Fruit fly (Drosophila melanogaster): ENCODE measurements around the gene MTA1-like.
A peak's percentile ranks its signal among the peaks of the same experiment; 100 is the strongest.

Gene MTA1-like

DNA sequence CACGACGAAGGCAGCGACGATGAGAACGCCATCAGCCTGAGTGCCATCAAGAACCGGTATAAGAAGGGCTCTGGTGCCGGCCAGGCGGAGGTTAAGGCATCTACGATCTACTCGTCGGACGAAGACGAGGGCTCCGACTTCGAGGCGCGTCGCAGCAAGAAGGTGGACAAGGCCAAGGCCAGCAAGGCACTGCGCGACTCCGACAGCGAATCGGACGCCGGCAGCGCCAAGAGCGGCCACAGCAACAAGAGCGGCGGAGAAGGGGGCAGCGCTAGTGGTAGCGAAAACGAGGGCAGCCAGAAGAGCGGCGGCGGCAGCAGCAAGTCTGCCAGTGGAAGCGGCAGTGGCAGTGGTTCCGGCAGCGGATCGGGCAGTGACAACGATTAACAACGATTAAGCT lies 33.1 kb downstream of the MTA1-like start:
- TF ChIP-seq OdsH (GFP tag; optimal IDR thresholded peaks at IDR 0.05) (no peak), Hnf4 (GFP tag; optimal IDR thresholded peaks at IDR 0.05) (no peak), Hr78 (GFP tag; optimal IDR thresholded peaks at IDR 0.05) (no peak), CG9705 (GFP tag; optimal IDR thresholded peaks at IDR 0.05) (no peak), Jra (GFP tag; optimal IDR thresholded peaks at IDR 0.05) (no peak), Abd-B (GFP tag; optimal IDR thresholded peaks at IDR 0.05) (no peak), Rel (GFP tag; optimal IDR thresholded peaks at IDR 0.05) (no peak), Rel (tag; optimal IDR thresholded peaks at IDR 0.05) (no peak), foxo (GFP tag; optimal IDR thresholded peaks at IDR 0.05) (no peak), br (GFP tag; optimal IDR thresholded peaks at IDR 0.05) (no peak), fru (GFP tag; optimal IDR thresholded peaks at IDR 0.05) (no peak)

DNA sequence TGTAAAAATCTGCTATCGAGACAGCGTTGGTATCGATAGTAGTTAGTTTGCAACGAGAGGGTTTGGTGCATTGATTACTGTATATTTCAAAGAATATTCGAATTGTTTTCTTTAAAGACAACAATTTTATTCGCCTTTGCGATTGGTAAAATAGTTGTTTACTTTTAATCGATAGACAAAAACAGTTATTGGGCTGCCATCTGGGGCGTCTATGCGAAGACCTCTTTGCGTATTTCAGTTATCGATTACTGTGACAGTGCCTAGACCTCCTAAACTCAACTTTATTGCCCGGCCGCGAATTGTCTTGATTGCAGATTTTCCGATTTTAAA lies 35.5 kb downstream of the MTA1-like start, which contains the start of gene Atu:
TSS of gene Atu (plus strand) at position 245 of the 330 bp plus-strand sequence.
- TF ChIP-seq foxo (GFP tag; optimal IDR thresholded peaks at IDR 0.05) (peak in 1 of 2 experiments; percentile 45), CG32264 (GFP tag; optimal IDR thresholded peaks at IDR 0.05) (no peak), Hnf4 (GFP tag; optimal IDR thresholded peaks at IDR 0.05) (peak; percentile 51), Dif (GFP tag; optimal IDR thresholded peaks at IDR 0.05; ENCODE audit: partially characterized antibody) (peak; percentile 68), jim (GFP tag; optimal IDR thresholded peaks at IDR 0.05) (no peak), h (GFP tag; optimal IDR thresholded peaks at IDR 0.05) (peak; percentile 53), sv (GFP tag; optimal IDR thresholded peaks at IDR 0.05) (peak; percentile 29), HLH106 (tag; optimal IDR thresholded peaks at IDR 0.05) (peak; percentile 31), rgr (GFP tag; optimal IDR thresholded peaks at IDR 0.05) (peak; percentile 65), Jra (GFP tag; optimal IDR thresholded peaks at IDR 0.05) (peak; percentile 58), dl (GFP tag; optimal IDR thresholded peaks at IDR 0.05; ENCODE audit: insufficient read depth in 1 of 2, partially characterized antibody in 2 of 2) (no peak), ey (GFP tag; optimal IDR thresholded peaks at IDR 0.05) (peak; percentile 3), Rel (GFP tag; optimal IDR thresholded peaks at IDR 0.05) (no peak), Rel (tag; optimal IDR thresholded peaks at IDR 0.05) (peak; percentile 16), fru (GFP tag; optimal IDR thresholded peaks at IDR 0.05) (peak; percentile 43), lola (GFP tag; optimal IDR thresholded peaks at IDR 0.05) (no peak)

DNA sequence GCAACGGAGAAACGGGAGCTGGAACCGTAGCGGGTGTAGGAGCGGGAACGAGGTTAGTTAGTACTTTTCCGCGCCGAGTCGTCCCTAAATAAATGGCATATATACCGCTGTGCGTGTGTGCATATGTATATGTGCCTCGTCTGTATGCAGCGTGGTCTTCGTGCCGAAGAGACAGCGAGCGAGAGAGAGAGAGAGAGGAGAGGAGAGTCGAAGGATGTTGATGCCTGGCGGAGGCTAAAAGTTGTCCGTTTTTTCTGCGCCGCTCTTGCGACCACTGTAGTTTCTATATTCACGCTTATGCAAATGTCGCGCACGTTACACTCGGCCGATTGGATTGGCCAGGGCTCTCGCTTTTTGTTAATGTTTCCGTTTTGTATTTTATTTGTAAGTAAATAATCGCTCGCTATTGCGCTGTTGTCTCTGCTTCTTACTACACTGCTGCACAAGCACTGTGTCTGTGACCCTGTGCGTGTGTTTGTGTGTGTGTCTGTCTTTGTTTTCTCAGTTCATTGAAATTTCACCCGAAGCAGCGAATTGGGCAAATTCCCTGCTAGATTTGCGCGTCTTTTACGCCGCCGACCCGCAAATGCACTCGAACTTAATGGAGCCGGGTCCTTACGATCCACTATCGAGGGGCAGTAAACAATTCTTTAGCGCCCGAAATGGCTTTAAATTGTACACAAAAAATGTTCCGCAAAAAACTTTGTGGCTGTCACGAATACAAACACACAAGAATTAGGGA lies 36.0 kb downstream of the MTA1-like start, which contains the start of gene Rga:
TSS of gene Rga (minus strand) at position 741 of the 742 bp plus-strand sequence.
- TF ChIP-seq Abd-B (GFP tag; optimal IDR thresholded peaks at IDR 0.05) (no peak), jim (GFP tag; optimal IDR thresholded peaks at IDR 0.05) (no peak), Dif (GFP tag; optimal IDR thresholded peaks at IDR 0.05; ENCODE audit: partially characterized antibody) (peak; percentile 38), CrebA (GFP tag; optimal IDR thresholded peaks at IDR 0.05; ENCODE audit: borderline replicate concordance) (no peak), rgr (GFP tag; optimal IDR thresholded peaks at IDR 0.05) (no peak), psq (GFP tag; optimal IDR thresholded peaks at IDR 0.05) (peak; percentile 24), fru (GFP tag; optimal IDR thresholded peaks at IDR 0.05) (peak; percentile 13), N (GFP tag; optimal IDR thresholded peaks at IDR 0.05) (peak; percentile 6)

DNA sequence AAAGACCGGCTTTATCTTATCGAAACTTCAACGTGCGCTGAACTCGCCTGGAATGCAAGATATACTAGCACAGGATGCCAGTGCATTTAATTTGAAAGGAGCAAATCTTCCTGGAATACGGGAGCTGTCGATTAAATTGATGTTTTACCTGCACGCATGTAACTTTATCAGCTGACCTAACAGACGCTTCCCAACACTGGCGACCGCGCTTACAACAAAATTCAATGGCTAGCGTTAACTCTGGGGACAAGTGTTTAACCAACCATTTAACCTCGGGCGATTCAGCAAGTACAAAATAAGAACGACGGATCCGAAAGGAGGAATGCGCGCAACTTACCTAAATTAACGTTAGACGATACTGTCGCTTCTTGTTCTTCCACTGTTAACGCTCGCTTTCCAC lies 36.8 kb downstream of the MTA1-like start:
- TF ChIP-seq dmrt93B (GFP tag; optimal IDR thresholded peaks at IDR 0.05) (no peak), rgr (GFP tag; optimal IDR thresholded peaks at IDR 0.05) (no peak)

DNA sequence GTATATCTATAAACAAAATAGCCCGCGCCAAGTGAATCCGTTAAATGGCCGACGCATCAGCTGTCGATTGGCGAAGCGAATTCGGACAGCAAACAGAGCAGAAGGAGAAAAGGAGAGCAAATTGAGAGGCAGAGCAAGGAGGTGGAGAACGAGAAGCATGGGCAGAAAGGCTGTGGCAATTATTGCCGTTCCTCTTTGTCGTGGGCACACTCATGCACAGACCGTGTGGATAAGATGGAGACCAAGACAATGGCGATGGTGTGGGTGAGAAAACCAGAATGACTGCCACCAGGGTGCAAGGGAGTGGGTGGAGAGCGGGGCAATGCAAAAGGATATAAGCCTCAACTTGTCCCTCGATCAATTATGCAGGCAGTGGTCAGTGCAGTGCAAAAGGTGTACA lies 37.4 kb downstream of the MTA1-like start:
- TF ChIP-seq sage (GFP tag; optimal IDR thresholded peaks at IDR 0.05) = no peak
- no peak for TF ChIP-seq sv (GFP tag; optimal IDR thresholded peaks at IDR 0.05)
- peak; percentile 31 for TF ChIP-seq fru (GFP tag; optimal IDR thresholded peaks at IDR 0.05)
- no peak for TF ChIP-seq woc (GFP tag; optimal IDR thresholded peaks at IDR 0.05)
- no peak for TF ChIP-seq Hr78 (GFP tag; optimal IDR thresholded peaks at IDR 0.05)
- TF ChIP-seq Rel (GFP tag; optimal IDR thresholded peaks at IDR 0.05) = no peak
- no peak for TF ChIP-seq Rel (tag; optimal IDR thresholded peaks at IDR 0.05)
- TF ChIP-seq dsf (GFP tag; optimal IDR thresholded peaks at IDR 0.05; ENCODE audit: borderline replicate concordance) = no peak
- no peak for TF ChIP-seq Hnf4 (GFP tag; optimal IDR thresholded peaks at IDR 0.05)
- TF ChIP-seq psq (GFP tag; optimal IDR thresholded peaks at IDR 0.05) = peak; percentile 98
- TF ChIP-seq dl (GFP tag; optimal IDR thresholded peaks at IDR 0.05; ENCODE audit: insufficient read depth in 1 of 2, partially characterized antibody in 2 of 2) = peak in 1 of 2 experiments; percentile 28
- no peak for TF ChIP-seq jim (GFP tag; optimal IDR thresholded peaks at IDR 0.05)
